Worm (Caenorhabditis elegans) whole organism, L4 larva: Measurements from ENCODE around the gene stdh-4.

Experiments used
- D1046.2 ChIP-seq: fragments of 200-800 bp; sonication (Bioruptor generic); IDR thresholded peaks from 2 replicates; pipeline ENCODE4 v1.3.6; 2022; ENCODE audit warnings: missing genetic modification characterization, missing compliant biosample characterization
- F37D6.2 ChIP-seq: sonication (generic microtip); optimal IDR thresholded peaks from 2 replicates; lab custom pipeline; 2016; ENCODE audit warnings: mild to moderate bottlenecking, missing genetic modification characterization, missing compliant biosample characterization
- T20F7.1 ChIP-seq: fragments of 200-800 bp; sonication (Bioruptor generic); optimal IDR thresholded peaks from 2 replicates; lab custom pipeline; 2018; ENCODE audit warnings: mild to moderate bottlenecking, missing genetic modification characterization, missing compliant biosample characterization
- Y105C5A.15 ChIP-seq: fragments of 200-800 bp; sonication (Bioruptor generic); IDR thresholded peaks from 2 replicates; pipeline ENCODE4 v1.3.6; 2022; ENCODE audit warnings: missing genetic modification characterization, missing compliant biosample characterization
- Y48G9A.11 ChIP-seq: fragments of 200-800 bp; sonication (Bioruptor generic); IDR thresholded peaks from 2 replicates; pipeline ENCODE4 v1.3.6; 2022; ENCODE audit warnings: missing genetic modification reagents, missing genetic modification characterization, missing compliant biosample characterization
- ZK337.2 ChIP-seq: fragments of 200-800 bp; sonication (Bioruptor generic); IDR thresholded peaks from 2 replicates; pipeline ENCODE4 v1.3.6; 2022; ENCODE audit warnings: missing genetic modification reagents, missing genetic modification characterization, missing compliant biosample characterization
- aha-1 ChIP-seq: fragments of 150-350 bp; peaks from one replicate; lab custom pipeline; 2014; ENCODE audit warnings: missing biosample characterization, missing genetic modification characterization
- aly-2 ChIP-seq: sonication (generic microtip); optimal IDR thresholded peaks from 2 replicates; lab custom pipeline; 2018; ENCODE audit warnings: missing biosample characterization, missing genetic modification characterization
- arid-1 ChIP-seq: fragments of 200-800 bp; sonication (Bioruptor generic); conservative IDR thresholded peaks from 2 replicates; pipeline ENCODE4 v1.3.6; 2022; ENCODE audit warnings: missing genetic modification reagents, missing genetic modification characterization, missing compliant biosample characterization
- ceh-20 ChIP-seq: fragments of 200-800 bp; sonication (Bioruptor generic); IDR thresholded peaks from 2 replicates; pipeline ENCODE4 v1.3.6; 2022; ENCODE audit warnings: missing genetic modification reagents, missing genetic modification characterization, missing compliant biosample characterization
- ceh-28 ChIP-seq: fragments of 150-350 bp; optimal IDR thresholded peaks from 2 replicates; lab custom pipeline; 2014; ENCODE audit warnings: missing biosample characterization, missing genetic modification reagents, missing genetic modification characterization
- ceh-44 ChIP-seq: fragments of 200-800 bp; sonication (Bioruptor generic); IDR thresholded peaks from 2 replicates; pipeline ENCODE4 v1.3.6; 2022; ENCODE audit warnings: missing genetic modification reagents, missing genetic modification characterization, missing compliant biosample characterization
- ces-1 ChIP-seq: fragments of 150-350 bp; sonication (generic microtip); optimal IDR thresholded peaks from 4 replicates; lab custom pipeline; 2014; ENCODE audit warnings: missing biosample characterization, missing genetic modification reagents, missing genetic modification characterization
- daf-16 ChIP-seq, 3 experiments: sonication (generic microtip); optimal IDR thresholded peaks; 2 replicates each; lab custom pipeline; 2016 to 2017; ENCODE audit warnings: missing genetic modification characterization in 3 of 3, missing genetic modification reagents in 3 of 3, mild to moderate bottlenecking in 2 of 3, missing compliant biosample characterization in 2 of 3, missing biosample characterization in 1 of 3, moderate library complexity in 1 of 3
- dmd-6 ChIP-seq: fragments of 200-800 bp; sonication (Bioruptor generic); IDR thresholded peaks from 2 replicates; pipeline ENCODE4 v1.3.6; 2022; ENCODE audit warnings: missing genetic modification reagents, missing genetic modification characterization, missing compliant biosample characterization
- dve-1 ChIP-seq: sonication (generic microtip); optimal IDR thresholded peaks from 2 replicates; lab custom pipeline; 2017; ENCODE audit warnings: antibody characterized with exemption, mild to moderate bottlenecking, missing genetic modification characterization, missing compliant biosample characterization; ENCODE audit not compliant: insufficient read depth
- egl-27 ChIP-seq: sonication (generic microtip); optimal IDR thresholded peaks from 3 replicates; lab custom pipeline; 2017; ENCODE audit warnings: missing biosample characterization, missing genetic modification reagents, missing genetic modification characterization
- fkh-10 ChIP-seq: fragments of 150-350 bp; optimal IDR thresholded peaks from 2 replicates; lab custom pipeline; 2014; ENCODE audit warnings: missing biosample characterization, missing genetic modification reagents, missing genetic modification characterization
- hif-1 ChIP-seq, 2 experiments: sonication (generic microtip); optimal IDR thresholded peaks; 2 replicates each; lab custom pipeline; 2016 to 2017; ENCODE audit warnings: missing compliant biosample characterization in 2 of 2, missing genetic modification characterization in 2 of 2, missing genetic modification reagents in 2 of 2, missing genotype in 2 of 2, mild to moderate bottlenecking in 1 of 2
- hlh-11 ChIP-seq: fragments of 200-800 bp; sonication (Bioruptor generic); optimal IDR thresholded peaks from 2 replicates; lab custom pipeline; 2018; ENCODE audit warnings: mild to moderate bottlenecking, missing genetic modification characterization, missing compliant biosample characterization
- hlh-30 ChIP-seq: sonication (generic microtip); optimal IDR thresholded peaks from 2 replicates; lab custom pipeline; 2017; ENCODE audit warnings: antibody characterized with exemption, mild to moderate bottlenecking, missing genetic modification characterization, missing compliant biosample characterization; ENCODE audit not compliant: insufficient read depth
- lin-1 ChIP-seq: fragments of 200-800 bp; sonication (Bioruptor generic); IDR thresholded peaks from 2 replicates; pipeline ENCODE4 v1.3.6; 2022; ENCODE audit warnings: missing genetic modification reagents, missing genetic modification characterization, missing compliant biosample characterization
- lin-29 ChIP-seq: fragments of 200-800 bp; sonication (Bioruptor generic); IDR thresholded peaks from 2 replicates; pipeline ENCODE4 v1.3.6; 2022; ENCODE audit warnings: missing genetic modification reagents, missing genetic modification characterization, missing compliant biosample characterization
- lin-38 ChIP-seq: fragments of 200-800 bp; sonication (Bioruptor generic); IDR thresholded peaks from 2 replicates; pipeline ENCODE4 v1.3.6; 2022; ENCODE audit warnings: missing genetic modification reagents, missing genetic modification characterization, missing compliant biosample characterization
- lir-3 ChIP-seq: sonication (generic microtip); optimal IDR thresholded peaks from 2 replicates; lab custom pipeline; 2016; ENCODE audit warnings: mild to moderate bottlenecking, missing genetic modification characterization, missing compliant biosample characterization
- lsy-2 ChIP-seq, 2 experiments: fragments of 150-350 bp in 1 of 2; sonication (generic microtip) in 1 of 2; optimal IDR thresholded peaks; 2 replicates each; lab custom pipeline; 2014 to 2017; ENCODE audit warnings: missing biosample characterization in 2 of 2, missing genetic modification characterization in 2 of 2
- nhr-10 ChIP-seq: fragments of 150-350 bp; optimal IDR thresholded peaks from 2 replicates; lab custom pipeline; 2014; ENCODE audit warnings: missing biosample characterization, missing genetic modification characterization
- nhr-11 ChIP-seq: fragments of 150-350 bp; optimal IDR thresholded peaks from 2 replicates; lab custom pipeline; 2014; ENCODE audit warnings: missing biosample characterization, missing genetic modification characterization
- nhr-111 ChIP-seq: fragments of 200-800 bp; sonication (Bioruptor generic); optimal IDR thresholded peaks from 2 replicates; lab custom pipeline; 2018; ENCODE audit warnings: mild to moderate bottlenecking, missing genetic modification characterization, missing compliant biosample characterization
- nhr-28 ChIP-seq: fragments of 150-350 bp; optimal IDR thresholded peaks from 2 replicates; lab custom pipeline; 2014; ENCODE audit warnings: missing biosample characterization, missing genetic modification characterization
- nhr-48 ChIP-seq: sonication (generic microtip); optimal IDR thresholded peaks from 2 replicates; lab custom pipeline; 2016; ENCODE audit warnings: mild to moderate bottlenecking, missing genetic modification characterization, missing compliant biosample characterization
- pqm-1 ChIP-seq: sonication (generic microtip); optimal IDR thresholded peaks from 2 replicates; lab custom pipeline; 2017; ENCODE audit warnings: missing biosample characterization, missing genetic modification characterization
- spr-3 ChIP-seq: fragments of 200-800 bp; sonication (Bioruptor generic); optimal IDR thresholded peaks from 2 replicates; lab custom pipeline; 2018; ENCODE audit warnings: mild to moderate bottlenecking, missing genetic modification characterization, missing compliant biosample characterization
- tra-1 ChIP-seq: fragments of 200-800 bp; sonication (Bioruptor generic); IDR thresholded peaks from 2 replicates; pipeline ENCODE4 v1.3.6; 2022; ENCODE audit warnings: missing genetic modification reagents, missing genetic modification characterization, missing compliant biosample characterization
- unc-62 ChIP-seq, 3 experiments: fragments of 150-350 bp in 1 of 3; sonication (generic microtip); optimal IDR thresholded peaks in 2 of 3; peaks in 1 of 3; 1 replicate in 1 of 3; 2 replicates in 2 of 3; lab custom pipeline; 2014 to 2017; ENCODE audit warnings: missing biosample characterization in 3 of 3, missing genetic modification characterization in 3 of 3, missing genetic modification reagents in 3 of 3, missing genotype in 1 of 3
- zfp-3 ChIP-seq: fragments of 200-800 bp; sonication (Bioruptor generic); conservative IDR thresholded peaks from 2 replicates; pipeline ENCODE4 v1.3.6; 2022; ENCODE audit warnings: missing genetic modification reagents, missing genetic modification characterization, missing compliant biosample characterization
- zip-11 ChIP-seq: fragments of 200-800 bp; sonication (Bioruptor generic); IDR thresholded peaks from 2 replicates; pipeline ENCODE4 v1.3.6; 2022; ENCODE audit warnings: missing genetic modification characterization, missing compliant biosample characterization
- ztf-11 ChIP-seq: fragments of 150-350 bp; optimal IDR thresholded peaks from 2 replicates; lab custom pipeline; 2014; ENCODE audit warnings: missing biosample characterization, missing genetic modification characterization

stdh-4 gene

ce11 chrV:8586472-8586871, 37.4 kb downstream of the stdh-4 start:
- TF ChIP-seq pqm-1 (tag; lab: Kevin White, UChicago) (no peak), aly-2 (no peak), Y48G9A.11 (no peak), arid-1 (GFP tag; lab: Robert Waterston, UW) (no peak), ZK337.2 (GFP tag; lab: Robert Waterston, UW) (no peak), hlh-30 (tag; lab: Kevin White, UChicago) (no peak), daf-16 (GFP tag; optimal IDR thresholded peaks at IDR 0.05; lab: Kevin White, UChicago) (no peak), daf-16 (tag; optimal IDR thresholded peaks at IDR 0.05; lab: Kevin White, UChicago) (no peak), nhr-10 (no peak), ceh-44 (no peak)

ce11 chrV:8586920-8587319, 37.8 kb downstream of the stdh-4 start:
- TF ChIP-seq nhr-48 (tag; lab: Kevin White, UChicago) (peak; percentile 36), pqm-1 (tag; lab: Kevin White, UChicago) (peak; percentile 26), lin-29 (GFP tag; lab: Robert Waterston, UW) (no peak), tra-1 (no peak), dve-1 (tag; lab: Kevin White, UChicago) (peak; percentile 71), T20F7.1 (peak; percentile 24), daf-16 (GFP tag; optimal IDR thresholded peaks at IDR 0.05; lab: Kevin White, UChicago) (no peak), daf-16 (tag; optimal IDR thresholded peaks at IDR 0.05; lab: Kevin White, UChicago) (peak; percentile 90), dmd-6 (GFP tag; lab: Robert Waterston, UW) (peak; percentile 58), ceh-28 (tag; lab: Kevin White, UChicago) (no peak), nhr-28 (peak; percentile 46)
- TF ChIP-seq, all 104 proteins: peak for 7

ce11 chrV:8588079-8588478, 39.0 kb downstream of the stdh-4 start, which contains the start of gene C10B5.3:
TSS of gene C10B5.3 (minus strand) at chrV:8588179.
- TF ChIP-seq Y105C5A.15: 0 out of 2 replicates have a peak, but pooled peaks have one; percentile 32
- no peak for TF ChIP-seq zfp-3 (GFP tag; lab: Robert Waterston, UW)
- TF ChIP-seq unc-62 (GFP tag; optimal IDR thresholded peaks at IDR 0.05 in 1 of 2; lab: Kevin White, UChicago): peak in 1 of 2 experiments; percentile 72
- no peak for TF ChIP-seq unc-62 (tag; optimal IDR thresholded peaks at IDR 0.05; lab: Kevin White, UChicago)
- no peak for TF ChIP-seq ces-1
- TF ChIP-seq nhr-111 (GFP tag; lab: Kevin White, UChicago): no peak

- no peak for TF ChIP-seq lir-3 (tag; lab: Kevin White, UChicago)
- peak; percentile 57 for TF ChIP-seq fkh-10 (GFP tag; lab: Kevin White, UChicago)
- TF ChIP-seq, all 104 proteins: peak for 1
Measured at ce11 chrV:8592691-8593307, 43.7 kb downstream of the stdh-4 start.

ce11 chrV:8594105-8594964, 45.2 kb downstream of the stdh-4 start, which contains the start of gene tag-196:
TSS of gene tag-196 (plus strand) at chrV:8594914.
- TF ChIP-seq nhr-11 (tag; lab: Kevin White, UChicago) (peak; percentile 68), lsy-2 (tag; optimal IDR thresholded peaks at IDR 0.05; lab: Kevin White, UChicago) (peak in 1 of 2 experiments; percentile 14), ztf-11 (tag; lab: Kevin White, UChicago) (no peak), F37D6.2 (no peak), aha-1 (peak; percentile 89), hlh-30 (tag; lab: Kevin White, UChicago) (peak; percentile 92), Y48G9A.11 (no peak), unc-62 (GFP tag; optimal IDR thresholded peaks at IDR 0.05 in 1 of 2; lab: Kevin White, UChicago) (peak in 1 of 2 experiments; percentile 77), unc-62 (tag; optimal IDR thresholded peaks at IDR 0.05; lab: Kevin White, UChicago) (no peak), daf-16 (GFP tag; optimal IDR thresholded peaks at IDR 0.05; lab: Kevin White, UChicago) (peak in 1 of 2 experiments; percentile 44), daf-16 (tag; optimal IDR thresholded peaks at IDR 0.05; lab: Kevin White, UChicago) (no peak), ceh-20 (GFP tag; lab: Robert Waterston, UW) (no peak), spr-3 (GFP tag; lab: Kevin White, UChicago) (no peak), Y105C5A.15 (no peak), egl-27 (tag; lab: Kevin White, UChicago) (no peak), nhr-28 (peak; percentile 12), hlh-11 (peak; percentile 70), hif-1 (tag; optimal IDR thresholded peaks at IDR 0.05; lab: Kevin White, UChicago) (no peak), zip-11 (GFP tag; lab: Robert Waterston, UW) (no peak), lin-38 (GFP tag; lab: Robert Waterston, UW) (no peak), D1046.2 (no peak), lin-1 (GFP tag; lab: Robert Waterston, UW) (no peak)
